Fruit fly (Drosophila melanogaster) whole organism, embryonic: ENCODE data around the gene Larp7.

ENCODE experiments used
- CG10267 ChIP-seq: fragments of 200-800 bp; sonication (Bioruptor generic); optimal IDR thresholded peaks from 2 replicates; lab custom pipeline; 2018; ENCODE audit warnings: missing biosample characterization, mild to moderate bottlenecking, missing genetic modification characterization, moderate library complexity
- CG10462 ChIP-seq: fragments of 200-800 bp; sonication (Bioruptor generic); optimal IDR thresholded peaks from 2 replicates; lab custom pipeline; 2016; ENCODE audit warnings: missing biosample characterization, missing genetic modification characterization
- CG12659 ChIP-seq: fragments of 200-800 bp; sonication (Bioruptor generic); optimal IDR thresholded peaks from 3 replicates; lab custom pipeline; 2017; ENCODE audit warnings: mild to moderate bottlenecking, missing biosample characterization, missing genetic modification reagents, missing genetic modification characterization
- CG14710 ChIP-seq: fragments of 200-800 bp; sonication (Bioruptor generic); optimal IDR thresholded peaks from 3 replicates; lab custom pipeline; 2019; ENCODE audit warnings: missing biosample characterization, mild to moderate bottlenecking, missing genetic modification characterization, moderate library complexity
- CG16815 ChIP-seq: fragments of 200-800 bp; sonication (Bioruptor generic); optimal IDR thresholded peaks from 3 replicates; lab custom pipeline; 2017; ENCODE audit warnings: missing biosample characterization, mild to moderate bottlenecking, missing genetic modification characterization
- CG17328 ChIP-seq: fragments of 200-800 bp; sonication (Bioruptor generic); IDR thresholded peaks from 2 replicates; pipeline ENCODE4 v1.3.6; 2022; ENCODE audit warnings: missing biosample characterization, missing genetic modification characterization
- CG17385 ChIP-seq: fragments of 200-800 bp; sonication (Bioruptor generic); optimal IDR thresholded peaks from 3 replicates; lab custom pipeline; 2018; ENCODE audit warnings: missing biosample characterization, mild to moderate bottlenecking, missing genetic modification characterization
- CG17568 ChIP-seq: fragments of 200-800 bp; sonication (Bioruptor generic); optimal IDR thresholded peaks from 2 replicates; lab custom pipeline; 2018; ENCODE audit warnings: missing biosample characterization, mild to moderate bottlenecking, missing genetic modification characterization, moderate library complexity
- CG2202 ChIP-seq: fragments of 200-800 bp; sonication (Bioruptor generic); optimal IDR thresholded peaks from 2 replicates; lab custom pipeline; 2018; ENCODE audit warnings: missing biosample characterization, mild to moderate bottlenecking, missing genetic modification characterization
- CG30020 ChIP-seq: fragments of 200-800 bp; optimal IDR thresholded peaks from 2 replicates; lab custom pipeline; 2019; ENCODE audit warnings: missing biosample characterization, mild to moderate bottlenecking, missing genetic modification characterization, moderate library complexity
- CG30431 ChIP-seq: fragments of 200-800 bp; sonication (Bioruptor generic); optimal IDR thresholded peaks from 2 replicates; lab custom pipeline; 2017; ENCODE audit warnings: missing biosample characterization, missing genetic modification characterization
- CG33557 ChIP-seq: fragments of 200-800 bp; sonication (Bioruptor generic); optimal IDR thresholded peaks from 2 replicates; lab custom pipeline; 2019; ENCODE audit warnings: missing biosample characterization, mild to moderate bottlenecking, missing genetic modification characterization, moderate library complexity
- CG34422 ChIP-seq: fragments of 200-800 bp; sonication (Bioruptor generic); IDR thresholded peaks from 3 replicates; pipeline ENCODE4 v1.3.6; 2022; ENCODE audit warnings: missing biosample characterization, missing genetic modification characterization
- CG4360 ChIP-seq: fragments of 200-800 bp; sonication (Bioruptor generic); IDR thresholded peaks from 2 replicates; pipeline ENCODE4 v1.3.6; 2022; ENCODE audit warnings: missing biosample characterization, missing genetic modification characterization
- CG4404 ChIP-seq: fragments of 200-800 bp; sonication (Bioruptor generic); IDR thresholded peaks from 2 replicates; pipeline ENCODE4 v1.3.6; 2022; ENCODE audit warnings: missing biosample characterization, missing genetic modification characterization
- CG5180 ChIP-seq: fragments of 200-800 bp; sonication (Bioruptor generic); optimal IDR thresholded peaks from 3 replicates; lab custom pipeline; 2017; ENCODE audit warnings: missing biosample characterization, missing genetic modification characterization, mild to moderate bottlenecking, moderate library complexity, missing genetic modification reagents
- CG5953 ChIP-seq: fragments of 200-800 bp; sonication (Bioruptor generic); IDR thresholded peaks from 2 replicates; pipeline ENCODE4 v1.3.6; 2022; ENCODE audit warnings: missing biosample characterization, missing genetic modification characterization
- CG9437 ChIP-seq: fragments of 200-800 bp; sonication (Bioruptor generic); optimal IDR thresholded peaks from 2 replicates; lab custom pipeline; 2018; ENCODE audit warnings: missing biosample characterization, mild to moderate bottlenecking, missing genetic modification characterization
- Elba2 ChIP-seq: fragments of 200-800 bp; sonication (Bioruptor generic); optimal IDR thresholded peaks from 3 replicates; lab custom pipeline; 2016; ENCODE audit warnings: missing biosample characterization, missing genetic modification characterization
- Ets97D ChIP-seq: fragments of 200-800 bp; sonication (Bioruptor generic); optimal IDR thresholded peaks from 3 replicates; lab custom pipeline; 2016; ENCODE audit warnings: missing biosample characterization, missing genetic modification characterization
- Lhr ChIP-seq: fragments of 200-800 bp; sonication (Bioruptor generic); optimal IDR thresholded peaks from 3 replicates; lab custom pipeline; 2017; ENCODE audit warnings: mild to moderate bottlenecking, missing biosample characterization, missing genetic modification reagents, missing genetic modification characterization
- Lpt ChIP-seq: fragments of >200 bp; optimal IDR thresholded peaks from 2 replicates; lab custom pipeline; 2018; ENCODE audit warnings: missing biosample characterization, missing genetic modification characterization
- MTF-1 ChIP-seq: fragments of 200-800 bp; sonication (Bioruptor generic); optimal IDR thresholded peaks from 2 replicates; lab custom pipeline; 2018; ENCODE audit warnings: missing biosample characterization, mild to moderate bottlenecking, missing genetic modification characterization, borderline replicate concordance
- Scr ChIP-seq: fragments of 200-800 bp; sonication (Bioruptor generic); IDR thresholded peaks from 2 replicates; pipeline ENCODE4 v1.3.6; 2022; ENCODE audit warnings: missing biosample characterization, missing genetic modification characterization; ENCODE audit not compliant: partially characterized antibody
- Sin3A ChIP-seq: fragments of >200 bp; optimal IDR thresholded peaks from 2 replicates; lab custom pipeline; 2018
- Sry-δ ChIP-seq: fragments of 200-800 bp; sonication (Bioruptor generic); optimal IDR thresholded peaks from 2 replicates; lab custom pipeline; 2016; ENCODE audit warnings: missing biosample characterization, missing genetic modification characterization
- ac ChIP-seq: fragments of 200-800 bp; sonication (Bioruptor generic); optimal IDR thresholded peaks from 3 replicates; lab custom pipeline; 2017; ENCODE audit warnings: missing biosample characterization, mild to moderate bottlenecking, missing genetic modification characterization
- br ChIP-seq: fragments of >200 bp; optimal IDR thresholded peaks from 2 replicates; lab custom pipeline; 2017
- btn ChIP-seq: fragments of 200-800 bp; sonication (Bioruptor generic); optimal IDR thresholded peaks from 2 replicates; lab custom pipeline; 2016; ENCODE audit warnings: missing biosample characterization, missing genetic modification characterization
- cas ChIP-seq: fragments of 200-800 bp; sonication (Bioruptor generic); IDR thresholded peaks from 2 replicates; pipeline ENCODE4 v1.3.6; 2022; ENCODE audit warnings: missing biosample characterization, missing genetic modification characterization
- corto ChIP-seq: fragments of 200-800 bp; sonication (Bioruptor generic); optimal IDR thresholded peaks from 2 replicates; lab custom pipeline; 2016; ENCODE audit warnings: missing biosample characterization, mild to moderate bottlenecking, missing genetic modification characterization, moderate library complexity
- fd3F ChIP-seq: fragments of 200-800 bp; sonication (Bioruptor generic); optimal IDR thresholded peaks from 2 replicates; lab custom pipeline; 2018; ENCODE audit warnings: missing biosample characterization, mild to moderate bottlenecking, missing genetic modification characterization, moderate library complexity
- gem ChIP-seq: fragments of 200-800 bp; sonication (Bioruptor generic); optimal IDR thresholded peaks from 2 replicates; lab custom pipeline; 2019; ENCODE audit warnings: missing biosample characterization, mild to moderate bottlenecking, missing genetic modification characterization, moderate library complexity
- gfzf ChIP-seq: fragments of 200-800 bp; sonication (Bioruptor generic); optimal IDR thresholded peaks from 2 replicates; lab custom pipeline; 2016; ENCODE audit warnings: missing biosample characterization, mild to moderate bottlenecking, missing genetic modification characterization, moderate library complexity
- hkb ChIP-seq, 2 experiments: fragments of 200-800 bp in 1 of 2; fragments of >200 bp in 1 of 2; sonication (Bioruptor generic) in 1 of 2; IDR thresholded peaks in 1 of 2; optimal IDR thresholded peaks in 1 of 2; 2 replicates each; pipeline versions ENCODE4 v1.3.6 to Lab custom; 2017 to 2022; ENCODE audit warnings: missing biosample characterization in 1 of 2, missing genetic modification characterization in 1 of 2
- inv ChIP-seq: fragments of 200-800 bp; sonication (Bioruptor generic); IDR thresholded peaks from 2 replicates; pipeline ENCODE4 v1.3.6; 2022; ENCODE audit warnings: missing biosample characterization, missing genetic modification characterization; ENCODE audit not compliant: partially characterized antibody
- lab ChIP-seq: fragments of 200-800 bp; sonication (Bioruptor generic); optimal IDR thresholded peaks from 3 replicates; lab custom pipeline; 2017; ENCODE audit warnings: missing biosample characterization, missing genetic modification characterization, mild to moderate bottlenecking, moderate library complexity, missing genetic modification reagents
- lola ChIP-seq, 3 experiments: fragments of >200 bp in 2 of 3; fragments of 200-800 bp in 1 of 3; sonication (Bioruptor generic) in 1 of 3; optimal IDR thresholded peaks; 2 replicates each; lab custom pipeline; 2017 to 2019; ENCODE audit warnings: missing biosample characterization in 3 of 3, missing genetic modification characterization in 3 of 3, mild to moderate bottlenecking in 1 of 3, moderate library complexity in 1 of 3
- maf-S ChIP-seq: fragments of 200-800 bp; sonication (Bioruptor generic); optimal IDR thresholded peaks from 2 replicates; lab custom pipeline; 2016; ENCODE audit warnings: missing biosample characterization, missing genetic modification characterization
- nerfin-1 ChIP-seq: fragments of 200-800 bp; sonication (Bioruptor generic); optimal IDR thresholded peaks from 3 replicates; lab custom pipeline; 2019; ENCODE audit warnings: missing biosample characterization, mild to moderate bottlenecking, missing genetic modification characterization, moderate library complexity
- nerfin-2 ChIP-seq: fragments of 200-800 bp; sonication (Bioruptor generic); IDR thresholded peaks from 2 replicates; pipeline ENCODE4 v1.3.6; 2022; ENCODE audit warnings: missing biosample characterization, missing genetic modification characterization; ENCODE audit not compliant: partially characterized antibody
- nmo ChIP-seq: fragments of 200-800 bp; sonication (Bioruptor generic); optimal IDR thresholded peaks from 2 replicates; lab custom pipeline; 2018; ENCODE audit warnings: missing biosample characterization, mild to moderate bottlenecking, missing genetic modification characterization, moderate library complexity
- peb ChIP-seq: fragments of 200-800 bp; sonication (Bioruptor generic); IDR thresholded peaks from 2 replicates; pipeline ENCODE4 v1.3.6; 2022; ENCODE audit warnings: missing biosample characterization, missing genetic modification characterization
- pzg ChIP-seq: fragments of 200-800 bp; sonication (Bioruptor generic); optimal IDR thresholded peaks from 3 replicates; lab custom pipeline; 2018; ENCODE audit warnings: missing biosample characterization, mild to moderate bottlenecking, missing genetic modification characterization, moderate library complexity
- rib ChIP-seq: fragments of 200-800 bp; sonication (Bioruptor generic); IDR thresholded peaks from 2 replicates; pipeline ENCODE4 v1.3.6; 2022; ENCODE audit warnings: missing biosample characterization, missing genetic modification characterization
- row ChIP-seq: fragments of 200-800 bp; sonication (Bioruptor generic); IDR thresholded peaks from 3 replicates; pipeline ENCODE4 v1.3.6; 2022; ENCODE audit warnings: missing biosample characterization, missing genetic modification characterization
- sd ChIP-seq: fragments of 200-800 bp; sonication (Bioruptor generic); optimal IDR thresholded peaks from 3 replicates; lab custom pipeline; 2018; ENCODE audit warnings: missing biosample characterization, mild to moderate bottlenecking, missing genetic modification characterization, moderate library complexity
- sim ChIP-seq: fragments of 200-800 bp; sonication (Bioruptor generic); IDR thresholded peaks from 2 replicates; pipeline ENCODE4 v1.3.6; 2022; ENCODE audit warnings: missing biosample characterization, missing genetic modification characterization
- zfh1 ChIP-seq: fragments of 200-800 bp; sonication (Bioruptor generic); IDR thresholded peaks from 3 replicates; pipeline ENCODE4 v1.3.6; 2022; ENCODE audit warnings: missing biosample characterization, missing genetic modification characterization

Gene Larp7

DNA sequence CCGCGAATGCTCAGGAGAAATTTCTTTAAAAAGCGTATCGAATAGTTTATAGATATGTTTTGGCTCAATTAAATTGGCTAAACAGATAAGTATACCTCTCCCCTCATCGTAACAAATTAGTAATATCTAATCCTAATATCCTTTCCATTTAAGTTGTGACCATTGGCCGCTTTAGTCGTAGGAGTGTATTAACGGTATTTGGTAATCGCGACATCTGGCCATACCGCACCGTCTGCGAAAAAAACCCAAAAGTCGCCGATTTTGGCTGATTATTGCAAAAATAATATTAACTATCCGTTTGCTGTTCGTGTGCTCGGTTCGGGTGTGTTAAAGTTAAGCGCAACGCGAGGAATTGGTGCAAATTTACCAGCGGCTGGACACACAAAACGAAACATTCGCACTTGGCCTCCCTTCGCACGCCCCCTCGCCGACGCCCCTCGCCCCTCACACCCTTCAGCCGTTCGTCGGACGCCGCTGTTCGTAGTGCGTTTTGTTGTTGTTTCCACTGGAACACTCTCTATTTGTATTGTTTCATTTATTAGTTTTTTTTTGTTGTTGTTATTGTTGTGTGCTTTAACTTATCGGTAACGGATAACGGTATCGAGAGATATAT, 3.7 kb downstream of the Larp7 start, which contains the start of the genes amx and Dsor1 (continued):
- TF ChIP-seq nerfin-2 (GFP tag; lab: Robert Waterston, UW) (no peak), CG10267 (tag; lab: Kevin White, UChicago) (peak; percentile 12), Ets97D (GFP tag; lab: Kevin White, UChicago) (peak; percentile 26), zfh1 (GFP tag; lab: Robert Waterston, UW) (no peak), CG17568 (GFP tag; lab: Kevin White, UChicago) (no peak), Lhr (GFP tag; lab: Kevin White, UChicago) (peak; percentile 24), ac (no peak), CG9437 (GFP tag; lab: Kevin White, UChicago) (no peak), CG30020 (tag; lab: Kevin White, UChicago) (peak; percentile 7), CG30431 (no peak), CG12659 (GFP tag; lab: Kevin White, UChicago) (peak; percentile 33), lola (GFP tag; optimal IDR thresholded peaks at IDR 0.05; lab: Kevin White, UChicago) (no peak), nmo (GFP tag; lab: Kevin White, UChicago) (peak; percentile 20), Scr (GFP tag; lab: Robert Waterston, UW) (peak; percentile 33; the same call in 1 of the 2 replicates), CG5953 (GFP tag; lab: Robert Waterston, UW) (no peak), br (lab: Kevin White, UChicago) (no peak), CG16815 (no peak), row (GFP tag; lab: Robert Waterston, UW) (peak; percentile 72), rib (GFP tag; lab: Robert Waterston, UW) (0 out of 2 replicates have a peak, but pooled peaks have one; percentile 41), btn (GFP tag; lab: Kevin White, UChicago) (no peak), CG10462 (no peak), sim (GFP tag; lab: Robert Waterston, UW) (no peak), CG34422 (peak; percentile 71; the same call in 2 of the 3 replicates), CG2202 (tag; lab: Kevin White, UChicago) (no peak), inv (no peak), gem (tag; lab: Kevin White, UChicago) (no peak), fd3F (GFP tag; lab: Kevin White, UChicago) (no peak), MTF-1 (GFP tag; lab: Kevin White, UChicago) (no peak), peb (GFP tag; lab: Robert Waterston, UW) (no peak), Lpt (GFP tag; lab: Kevin White, UChicago) (no peak), CG5180 (GFP tag; lab: Kevin White, UChicago) (no peak), pzg (GFP tag; lab: Kevin White, UChicago) (peak; percentile 47), gfzf (GFP tag; lab: Kevin White, UChicago) (peak; percentile 87), Sry-δ (GFP tag; lab: Kevin White, UChicago) (peak; percentile 26), corto (GFP tag; lab: Kevin White, UChicago) (no peak), lab (GFP tag; lab: Kevin White, UChicago) (no peak), CG4404 (GFP tag; lab: Robert Waterston, UW) (no peak), CG17328 (GFP tag; lab: Robert Waterston, UW) (no peak), Sin3A (lab: Kevin White, UChicago) (peak; percentile 52), hkb (optimal IDR thresholded peaks at IDR 0.05; lab: Kevin White, UChicago) (peak; percentile 60), hkb (GFP tag; IDR thresholded peaks at IDR 0.05; lab: Robert Waterston, UW) (no peak), cas (GFP tag; lab: Robert Waterston, UW) (no peak), CG4360 (peak; percentile 34; the same call in 1 of the 2 replicates), nerfin-1 (tag; lab: Kevin White, UChicago) (peak; percentile 36), CG33557 (GFP tag; lab: Kevin White, UChicago) (no peak), sd (tag; lab: Kevin White, UChicago) (peak; percentile 21), Elba2 (GFP tag; lab: Kevin White, UChicago) (peak; percentile 7), CG17385 (GFP tag; lab: Kevin White, UChicago) (no peak), CG14710 (tag; lab: Kevin White, UChicago) (peak; percentile 30), maf-S (GFP tag; lab: Kevin White, UChicago) (no peak)
